Fruit fly (Drosophila melanogaster) whole organism, pupa: ENCODE measurements around the gene CG43095.

Source experiments
- CG10348 ChIP-seq: fragments of 200-800 bp; sonication (Bioruptor generic); IDR thresholded peaks from 2 replicates; pipeline ENCODE4 v1.3.6; 2022; ENCODE audit warnings: missing biosample characterization, missing genetic modification characterization
- CG12605 ChIP-seq: fragments of 200-800 bp; sonication (Bioruptor generic); IDR thresholded peaks from 2 replicates; pipeline ENCODE4 v1.3.6; 2022; ENCODE audit warnings: missing biosample characterization, missing genetic modification characterization
- CG13204 ChIP-seq: fragments of 200-800 bp; sonication (Bioruptor generic); optimal IDR thresholded peaks from 2 replicates; lab custom pipeline; 2018; ENCODE audit warnings: missing biosample characterization, mild to moderate bottlenecking, missing genetic modification characterization, moderate library complexity
- CG14655 ChIP-seq: fragments of 200-800 bp; sonication (Bioruptor generic); optimal IDR thresholded peaks from 3 replicates; lab custom pipeline; 2017; ENCODE audit warnings: mild to moderate bottlenecking, missing biosample characterization, missing genetic modification reagents, missing genetic modification characterization
- CG15710 ChIP-seq: fragments of 200-800 bp; sonication (Bioruptor generic); optimal IDR thresholded peaks from 2 replicates; lab custom pipeline; 2018; ENCODE audit warnings: missing biosample characterization, mild to moderate bottlenecking, missing genetic modification characterization, moderate library complexity
- CG17806 ChIP-seq: fragments of 200-800 bp; sonication (Bioruptor generic); optimal IDR thresholded peaks from 2 replicates; lab custom pipeline; 2018; ENCODE audit warnings: missing biosample characterization, mild to moderate bottlenecking, missing genetic modification characterization, moderate library complexity
- CG32121 ChIP-seq: fragments of 200-800 bp; sonication (Bioruptor generic); IDR thresholded peaks from 2 replicates; pipeline ENCODE4 v1.3.6; 2022; ENCODE audit warnings: missing biosample characterization, missing genetic modification characterization
- CG34367 ChIP-seq: fragments of 200-800 bp; sonication (Bioruptor generic); optimal IDR thresholded peaks from 2 replicates; lab custom pipeline; 2018; ENCODE audit warnings: missing biosample characterization, mild to moderate bottlenecking, missing genetic modification characterization
- CG4496 ChIP-seq: fragments of 200-800 bp; sonication (Bioruptor generic); IDR thresholded peaks from 3 replicates; pipeline ENCODE4 v1.3.6; 2022; ENCODE audit warnings: missing biosample characterization, missing genetic modification characterization
- CG8159 ChIP-seq: fragments of 200-800 bp; sonication (Bioruptor generic); optimal IDR thresholded peaks from 3 replicates; lab custom pipeline; 2018; ENCODE audit warnings: missing biosample characterization, mild to moderate bottlenecking, missing genetic modification characterization, moderate library complexity
- CG8301 ChIP-seq: fragments of 200-800 bp; sonication (Bioruptor generic); optimal IDR thresholded peaks from 2 replicates; lab custom pipeline; 2018; ENCODE audit warnings: missing biosample characterization, mild to moderate bottlenecking, missing genetic modification characterization
- CG9948 ChIP-seq: fragments of 200-800 bp; sonication (Bioruptor generic); optimal IDR thresholded peaks from 2 replicates; lab custom pipeline; 2018; ENCODE audit warnings: missing biosample characterization, mild to moderate bottlenecking, missing genetic modification characterization, moderate library complexity
- D1 ChIP-seq: fragments of 200-800 bp; sonication (Bioruptor generic); optimal IDR thresholded peaks from 2 replicates; lab custom pipeline; 2018; ENCODE audit warnings: missing biosample characterization, mild to moderate bottlenecking, missing genetic modification characterization, moderate library complexity
- EcR ChIP-seq: fragments of 200-800 bp; sonication (Bioruptor generic); optimal IDR thresholded peaks from 3 replicates; lab custom pipeline; 2019; ENCODE audit warnings: missing biosample characterization, missing genetic modification characterization, mild to moderate bottlenecking, moderate library complexity, missing genetic modification reagents
- Ets98B ChIP-seq: fragments of 200-800 bp; sonication (Bioruptor generic); IDR thresholded peaks from 2 replicates; pipeline ENCODE4 v1.3.6; 2022; ENCODE audit warnings: missing biosample characterization, missing genetic modification characterization
- Pif1A ChIP-seq: fragments of 200-800 bp; sonication (Bioruptor generic); optimal IDR thresholded peaks from 3 replicates; lab custom pipeline; 2016; ENCODE audit warnings: missing biosample characterization, missing genetic modification characterization
- Pif1B ChIP-seq: fragments of 200-800 bp; sonication (Bioruptor generic); optimal IDR thresholded peaks from 3 replicates; lab custom pipeline; 2016; ENCODE audit warnings: missing biosample characterization, missing genetic modification characterization
- Snoo ChIP-seq: fragments of 200-800 bp; sonication (Bioruptor generic); optimal IDR thresholded peaks from 3 replicates; lab custom pipeline; 2017; ENCODE audit warnings: missing biosample characterization, mild to moderate bottlenecking, missing genetic modification characterization, inconsistent platforms
- fd96Ca ChIP-seq: fragments of 200-800 bp; sonication (Bioruptor generic); IDR thresholded peaks from 3 replicates; pipeline ENCODE4 v1.3.6; 2022; ENCODE audit warnings: missing biosample characterization, missing genetic modification characterization
- gl ChIP-seq: fragments of 200-800 bp; sonication (Bioruptor generic); optimal IDR thresholded peaks from 2 replicates; lab custom pipeline; 2018; ENCODE audit warnings: missing biosample characterization, mild to moderate bottlenecking, missing genetic modification characterization
- rn ChIP-seq: fragments of 200-800 bp; sonication (Bioruptor generic); IDR thresholded peaks from 2 replicates; pipeline ENCODE4 v1.3.6; 2022; ENCODE audit warnings: missing biosample characterization, missing genetic modification characterization

CG43095 gene

DNA sequence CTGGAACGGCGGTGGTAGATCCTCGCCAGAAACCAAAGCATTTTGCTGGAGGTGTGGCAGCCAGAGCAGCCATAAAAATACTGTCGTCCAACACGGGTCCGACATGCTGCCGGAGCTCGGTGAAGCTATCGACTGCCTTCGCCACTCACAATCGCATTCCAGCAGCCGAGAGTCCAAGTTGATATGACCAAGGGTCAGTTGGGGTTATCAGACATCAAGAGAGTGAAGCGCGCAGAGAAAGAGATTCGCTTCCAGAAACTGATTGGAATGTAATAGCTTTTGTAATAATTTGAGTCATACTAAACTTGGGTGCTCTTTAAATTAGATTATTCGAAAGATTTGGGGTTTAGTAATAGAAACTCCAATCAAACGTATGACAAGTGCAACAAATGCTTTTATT, 8.0 kb downstream of the CG43095 start, which contains the start of gene Nepl14:
Gene Nepl14, minus strand, starts transcription at position 125 of the 400 bp plus-strand sequence.
- TF ChIP-seq D1 (tag; lab: Kevin White, UChicago) (no peak), gl (tag; lab: Kevin White, UChicago) (no peak), CG10348 (no peak), rn (GFP tag; lab: Robert Waterston, UW) (no peak), CG14655 (no peak), Snoo (tag; lab: Kevin White, UChicago) (no peak), CG8301 (no peak), Pif1B (no peak), CG12605 (GFP tag; lab: Robert Waterston, UW) (no peak)
- TF ChIP-seq, all 21 proteins: peak for 0

DNA sequence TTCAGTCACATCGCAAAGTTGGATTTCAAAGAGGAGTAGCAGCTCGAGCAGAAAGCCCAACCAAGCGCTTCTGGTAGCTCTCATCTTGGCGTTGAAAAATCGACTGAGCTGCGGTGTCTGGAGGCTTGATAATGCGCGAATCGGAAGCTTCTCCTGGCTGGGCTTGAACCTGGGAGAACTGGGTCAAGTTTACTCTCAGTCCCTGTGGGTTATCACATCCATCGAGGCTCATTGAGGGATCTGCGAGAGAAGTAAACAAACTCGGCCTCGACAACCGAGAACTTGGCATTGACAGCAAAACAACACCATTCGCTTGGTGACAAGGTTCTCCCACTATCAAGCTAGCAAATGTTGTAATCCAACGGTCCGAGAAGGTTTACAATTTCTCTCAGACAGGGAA, 10.6 kb downstream of the CG43095 start, which contains the start of gene Nepl13:
Gene Nepl13, minus strand, starts transcription at position 89 of the 400 bp plus-strand sequence.
- TF ChIP-seq CG9948 (tag; lab: Kevin White, UChicago) = no peak

DNA sequence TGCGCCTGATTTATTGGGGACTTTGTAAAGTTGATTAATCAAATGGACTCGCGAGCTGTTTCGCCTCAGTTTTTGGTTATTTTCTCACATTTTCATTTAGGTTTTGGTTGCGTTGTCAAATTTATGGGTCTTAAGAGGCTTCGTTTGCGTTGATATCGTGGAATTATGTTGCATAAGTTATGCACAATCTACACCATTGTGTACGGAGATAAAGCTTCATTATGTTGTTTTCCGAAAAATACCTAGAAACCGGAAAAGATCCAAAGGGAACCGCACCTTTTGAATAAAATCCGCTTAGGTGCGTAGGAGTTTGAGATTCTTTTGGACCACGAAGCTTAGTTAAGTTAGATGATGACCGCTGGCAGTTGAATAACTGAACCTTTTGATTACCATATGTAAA, 14.5 kb downstream of the CG43095 start:
- TF ChIP-seq CG4496 (GFP tag; lab: Robert Waterston, UW) (no peak), gl (tag; lab: Kevin White, UChicago) (no peak), CG17806 (tag; lab: Kevin White, UChicago) (no peak), Pif1B (no peak), Pif1A (no peak), Ets98B (GFP tag; lab: Robert Waterston, UW) (no peak), D1 (tag; lab: Kevin White, UChicago) (no peak), CG13204 (GFP tag; lab: Kevin White, UChicago) (no peak), Snoo (tag; lab: Kevin White, UChicago) (no peak), CG14655 (no peak), CG34367 (tag; lab: Kevin White, UChicago) (no peak), CG32121 (GFP tag; lab: Robert Waterston, UW) (no peak)
- TF ChIP-seq, all 21 proteins: peak for 0

DNA sequence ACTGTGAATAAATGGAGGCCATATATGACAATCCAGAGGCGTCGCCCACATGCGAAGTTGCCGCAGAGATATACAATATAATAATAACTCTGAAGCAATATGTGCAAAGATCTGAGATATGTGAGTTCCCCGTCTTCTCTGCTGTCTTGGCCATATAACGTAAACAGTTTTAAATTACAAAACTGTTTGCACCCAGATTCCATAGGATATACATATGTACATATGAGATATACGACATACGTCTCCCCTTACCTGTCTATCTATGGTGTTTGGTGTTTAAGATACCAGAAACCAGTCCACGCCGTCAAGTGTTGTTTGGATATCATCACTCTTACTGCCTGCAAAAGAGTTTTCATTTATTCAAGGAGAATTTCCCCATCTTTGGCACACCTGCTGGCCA, 15.3 kb downstream of the CG43095 start:
- TF ChIP-seq CG4496 (GFP tag; lab: Robert Waterston, UW) (peak; percentile 59; the same call in 1 of the 3 replicates), fd96Ca (peak; percentile 39; the same call in 1 of the 3 replicates), CG8159 (no peak), CG32121 (GFP tag; lab: Robert Waterston, UW) (peak; percentile 29; the same call in 1 of the 2 replicates)

DNA sequence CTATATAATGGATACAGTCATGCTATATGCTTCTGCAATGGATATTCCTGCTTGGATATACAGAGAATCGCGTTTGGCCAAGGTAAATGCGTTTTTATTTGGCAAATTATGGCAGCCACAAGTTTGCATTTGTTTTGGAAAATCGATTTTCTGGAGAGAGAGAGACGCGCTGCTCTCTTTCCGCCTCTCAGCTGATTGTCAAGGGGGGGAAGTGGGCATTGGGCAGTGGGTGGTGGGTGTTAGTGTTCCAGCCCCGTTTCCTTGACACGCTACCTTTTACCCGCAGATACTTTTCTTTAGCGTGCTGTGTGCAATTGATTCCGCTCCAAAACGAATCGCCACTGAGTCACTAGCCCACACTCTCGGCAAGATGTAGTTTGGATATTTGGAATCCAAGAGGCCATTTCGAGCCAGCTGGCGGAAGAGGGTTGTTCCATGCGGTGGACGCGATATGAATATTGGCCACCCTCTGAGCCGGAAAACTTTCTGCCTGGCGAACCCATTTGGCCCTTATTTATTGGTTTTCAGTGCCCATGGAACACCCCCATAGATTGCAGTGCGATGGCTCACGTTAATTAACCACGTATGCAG, 16.3 kb downstream of the CG43095 start:
- TF ChIP-seq Ets98B (GFP tag; lab: Robert Waterston, UW) = peak; percentile 7; the same call in 1 of the 2 replicates
- TF ChIP-seq CG32121 (GFP tag; lab: Robert Waterston, UW) = no peak
- TF ChIP-seq CG17806 (tag; lab: Kevin White, UChicago) = no peak
- TF ChIP-seq EcR (GFP tag; lab: Kevin White, UChicago) = no peak

DNA sequence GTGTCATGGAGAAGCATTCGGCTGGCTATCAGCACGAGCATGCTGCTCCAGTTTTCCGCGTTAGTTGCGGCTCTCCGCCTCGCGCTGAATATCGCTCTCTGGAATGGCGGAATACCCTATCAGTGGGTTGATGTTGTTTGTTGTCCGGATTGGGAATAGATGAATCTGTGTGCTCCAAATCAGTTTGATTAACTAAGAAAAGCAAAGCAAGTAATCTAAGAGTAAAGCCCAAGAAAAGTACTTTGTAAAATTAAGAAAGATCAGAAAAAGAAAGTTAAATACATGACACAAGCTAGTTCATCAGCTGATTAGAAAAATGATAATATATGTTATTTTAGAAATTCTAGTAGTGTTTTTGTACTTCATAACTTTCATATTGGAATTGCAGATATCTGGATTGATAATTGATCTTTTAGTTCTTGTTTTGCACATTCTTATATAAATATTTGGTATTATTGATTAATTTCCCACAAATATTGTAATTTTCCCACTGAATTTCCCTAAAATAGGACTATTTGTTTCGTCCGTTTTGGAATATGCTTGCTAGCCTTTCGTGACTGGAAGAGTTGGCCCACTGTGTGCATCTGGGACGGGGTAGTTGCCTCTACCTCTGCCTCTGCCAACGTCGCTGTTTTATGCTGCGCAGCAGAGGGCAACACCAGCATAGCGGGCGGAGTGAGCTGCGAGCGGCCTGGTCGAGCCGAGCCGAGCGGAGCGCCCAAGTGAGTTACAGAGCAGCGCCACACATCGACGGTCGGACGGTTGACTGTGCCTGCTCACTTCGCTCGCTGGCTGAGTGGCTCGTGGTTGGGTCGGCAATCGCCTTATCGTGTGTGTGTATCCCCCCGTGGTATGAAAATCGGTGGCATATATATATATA, 17.4 kb downstream of the CG43095 start:
- TF ChIP-seq CG13204 (GFP tag; lab: Kevin White, UChicago) (peak; percentile 92), rn (GFP tag; lab: Robert Waterston, UW) (no peak), Ets98B (GFP tag; lab: Robert Waterston, UW) (peak; percentile 65), Snoo (tag; lab: Kevin White, UChicago) (no peak), CG32121 (GFP tag; lab: Robert Waterston, UW) (peak; percentile 57; the same call in 1 of the 2 replicates), CG12605 (GFP tag; lab: Robert Waterston, UW) (peak; percentile 40), fd96Ca (peak; percentile 53; the same call in 1 of the 3 replicates), CG9948 (tag; lab: Kevin White, UChicago) (no peak), CG17806 (tag; lab: Kevin White, UChicago) (no peak), CG8301 (peak; percentile 37), CG14655 (peak; percentile 58), CG8159 (no peak), CG4496 (GFP tag; lab: Robert Waterston, UW) (peak; percentile 57), gl (tag; lab: Kevin White, UChicago) (no peak), CG15710 (tag; lab: Kevin White, UChicago) (no peak)

DNA sequence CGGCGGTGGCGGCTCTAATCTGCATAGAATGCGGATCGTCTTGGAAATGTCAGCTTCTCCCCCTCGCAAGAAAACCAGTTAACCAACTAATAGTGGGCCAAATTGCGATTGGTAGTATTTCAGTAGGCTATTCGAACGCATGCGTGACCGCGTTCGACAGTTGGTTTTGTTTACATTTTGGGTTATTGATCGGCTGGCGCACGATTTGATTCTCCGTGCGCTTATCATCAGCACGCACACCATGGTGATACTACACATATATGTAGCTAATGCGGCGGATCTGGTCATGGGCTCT, 18.0 kb downstream of the CG43095 start:
- TF ChIP-seq CG10348 = no peak
- no peak for TF ChIP-seq D1 (tag; lab: Kevin White, UChicago)
- no peak for TF ChIP-seq CG14655
- no peak for TF ChIP-seq CG13204 (GFP tag; lab: Kevin White, UChicago)
- peak; percentile 8 for TF ChIP-seq EcR (GFP tag; lab: Kevin White, UChicago)
- no peak for TF ChIP-seq rn (GFP tag; lab: Robert Waterston, UW)
- TF ChIP-seq Snoo (tag; lab: Kevin White, UChicago) = no peak
- TF ChIP-seq fd96Ca = no peak
- no peak for TF ChIP-seq CG34367 (tag; lab: Kevin White, UChicago)
- TF ChIP-seq CG4496 (GFP tag; lab: Robert Waterston, UW) = 0 out of 3 replicates have a peak, but pooled peaks have one; percentile 13
- TF ChIP-seq CG9948 (tag; lab: Kevin White, UChicago) = no peak
- no peak for TF ChIP-seq CG12605 (GFP tag; lab: Robert Waterston, UW)
- TF ChIP-seq CG17806 (tag; lab: Kevin White, UChicago) = no peak
- no peak for TF ChIP-seq gl (tag; lab: Kevin White, UChicago)
- no peak for TF ChIP-seq CG8301
